Fruit fly (Drosophila melanogaster) whole organism, embryonic: ENCODE measurements around the gene Ufl1.

Source experiments
- BtbVII ChIP-seq: fragments of 200-800 bp; sonication (Bioruptor generic); optimal IDR thresholded peaks from 3 replicates; lab custom pipeline; 2017; ENCODE audit warnings: missing biosample characterization, mild to moderate bottlenecking, missing genetic modification characterization
- CG10979 ChIP-seq: fragments of 200-800 bp; sonication (Bioruptor generic); optimal IDR thresholded peaks from 2 replicates; lab custom pipeline; 2018; ENCODE audit warnings: missing biosample characterization, mild to moderate bottlenecking, missing genetic modification characterization, moderate library complexity
- CG11696 ChIP-seq: fragments of 200-800 bp; sonication (Bioruptor generic); IDR thresholded peaks from 2 replicates; pipeline ENCODE4 v1.3.6; 2022; ENCODE audit warnings: missing biosample characterization, missing genetic modification characterization
- CG11723 ChIP-seq: fragments of 200-800 bp; sonication (Bioruptor generic); optimal IDR thresholded peaks from 2 replicates; lab custom pipeline; 2017; ENCODE audit warnings: missing biosample characterization, mild to moderate bottlenecking, missing genetic modification characterization
- CG12219 ChIP-seq: fragments of 200-800 bp; sonication (Bioruptor generic); optimal IDR thresholded peaks from 3 replicates; lab custom pipeline; 2018; ENCODE audit warnings: missing biosample characterization, mild to moderate bottlenecking, missing genetic modification characterization
- CG14667 ChIP-seq: fragments of 200-800 bp; sonication (Bioruptor generic); IDR thresholded peaks from 2 replicates; pipeline ENCODE4 v1.3.6; 2022; ENCODE audit warnings: missing biosample characterization, missing genetic modification characterization
- CG14710 ChIP-seq: fragments of 200-800 bp; sonication (Bioruptor generic); optimal IDR thresholded peaks from 3 replicates; lab custom pipeline; 2019; ENCODE audit warnings: missing biosample characterization, mild to moderate bottlenecking, missing genetic modification characterization, moderate library complexity
- CG17186 ChIP-seq: fragments of 200-800 bp; sonication (Bioruptor generic); optimal IDR thresholded peaks from 3 replicates; lab custom pipeline; 2017; ENCODE audit warnings: missing biosample characterization, missing genetic modification reagents, missing genetic modification characterization
- CG17912 ChIP-seq: fragments of 200-800 bp; sonication (Bioruptor generic); optimal IDR thresholded peaks from 2 replicates; lab custom pipeline; 2018; ENCODE audit warnings: missing biosample characterization, mild to moderate bottlenecking, missing genetic modification characterization
- CG18764 ChIP-seq: fragments of 200-800 bp; sonication (Bioruptor generic); optimal IDR thresholded peaks from 3 replicates; lab custom pipeline; 2016; ENCODE audit warnings: missing biosample characterization, missing genetic modification characterization
- CG2116 ChIP-seq: fragments of 200-800 bp; sonication (Bioruptor generic); optimal IDR thresholded peaks from 3 replicates; lab custom pipeline; 2018; ENCODE audit warnings: missing biosample characterization, mild to moderate bottlenecking, missing genetic modification characterization
- CG2889 ChIP-seq: fragments of 200-800 bp; sonication (Bioruptor generic); IDR thresholded peaks from 3 replicates; pipeline ENCODE4 v1.3.6; 2022; ENCODE audit warnings: missing biosample characterization, missing genetic modification characterization
- CG3065 ChIP-seq: fragments of 200-800 bp; sonication (Bioruptor generic); optimal IDR thresholded peaks from 2 replicates; lab custom pipeline; 2016; ENCODE audit warnings: missing biosample characterization, missing genetic modification characterization
- CG32767 ChIP-seq: fragments of 200-800 bp; sonication (Bioruptor generic); IDR thresholded peaks from 2 replicates; pipeline ENCODE4 v1.3.6; 2022; ENCODE audit warnings: missing biosample characterization, missing genetic modification characterization
- CG3838 ChIP-seq: fragments of 200-800 bp; sonication (Bioruptor generic); optimal IDR thresholded peaks from 3 replicates; lab custom pipeline; 2016; ENCODE audit warnings: missing biosample characterization, missing genetic modification characterization
- CG3847 ChIP-seq: fragments of 200-800 bp; sonication (Bioruptor generic); IDR thresholded peaks from 2 replicates; pipeline ENCODE4 v1.3.6; 2022; ENCODE audit warnings: missing biosample characterization, missing genetic modification characterization
- CG4424 ChIP-seq: fragments of 200-800 bp; sonication (Bioruptor generic); optimal IDR thresholded peaks from 3 replicates; lab custom pipeline; 2016; ENCODE audit warnings: missing biosample characterization, missing genetic modification characterization
- CG7556 ChIP-seq: fragments of 200-800 bp; sonication (Bioruptor generic); optimal IDR thresholded peaks from 2 replicates; lab custom pipeline; 2017; ENCODE audit warnings: missing biosample characterization, mild to moderate bottlenecking, missing genetic modification characterization
- CG7745 ChIP-seq: fragments of 200-800 bp; sonication (Bioruptor generic); optimal IDR thresholded peaks from 2 replicates; lab custom pipeline; 2018; ENCODE audit warnings: missing biosample characterization, mild to moderate bottlenecking, missing genetic modification characterization, moderate library complexity
- CG7786 ChIP-seq: fragments of 200-800 bp; sonication (Bioruptor generic); optimal IDR thresholded peaks from 2 replicates; lab custom pipeline; 2016; ENCODE audit warnings: missing biosample characterization, missing genetic modification characterization
- CG8290 ChIP-seq, 3 experiments: fragments of 200-800 bp; sonication (Bioruptor generic); optimal IDR thresholded peaks; 2 replicates each; lab custom pipeline; 2016 to 2019; ENCODE audit warnings: missing biosample characterization in 3 of 3, missing genetic modification characterization in 3 of 3, mild to moderate bottlenecking in 2 of 3, moderate library complexity in 1 of 3
- CrebB ChIP-seq: fragments of 200-800 bp; sonication (Bioruptor generic); optimal IDR thresholded peaks from 3 replicates; lab custom pipeline; 2018; ENCODE audit warnings: missing biosample characterization, mild to moderate bottlenecking, missing genetic modification characterization
- Dip2 ChIP-seq: fragments of 200-800 bp; sonication (Bioruptor generic); IDR thresholded peaks from 2 replicates; pipeline ENCODE4 v1.3.6; 2022; ENCODE audit warnings: missing biosample characterization, missing genetic modification characterization
- Dp ChIP-seq: fragments of 200-800 bp; sonication (Bioruptor generic); optimal IDR thresholded peaks from 2 replicates; lab custom pipeline; 2018; ENCODE audit warnings: missing biosample characterization, mild to moderate bottlenecking, missing genetic modification characterization, moderate library complexity
- Fer3 ChIP-seq: fragments of 200-800 bp; sonication (Bioruptor generic); optimal IDR thresholded peaks from 2 replicates; lab custom pipeline; 2018; ENCODE audit warnings: missing biosample characterization, mild to moderate bottlenecking, missing genetic modification characterization, moderate library complexity
- Hey ChIP-seq: fragments of 200-800 bp; sonication (Bioruptor generic); optimal IDR thresholded peaks from 3 replicates; lab custom pipeline; 2018; ENCODE audit warnings: missing biosample characterization, mild to moderate bottlenecking, missing genetic modification characterization
- HmgZ ChIP-seq: fragments of 200-800 bp; sonication (Bioruptor generic); optimal IDR thresholded peaks from 2 replicates; lab custom pipeline; 2018; ENCODE audit warnings: missing biosample characterization, mild to moderate bottlenecking, missing genetic modification characterization
- Hmr ChIP-seq: fragments of 200-800 bp; sonication (Bioruptor generic); optimal IDR thresholded peaks from 3 replicates; lab custom pipeline; 2017; ENCODE audit warnings: mild to moderate bottlenecking, missing biosample characterization, missing genetic modification reagents, missing genetic modification characterization
- Myb ChIP-seq: fragments of 200-800 bp; sonication (Bioruptor generic); optimal IDR thresholded peaks from 2 replicates; lab custom pipeline; 2016; ENCODE audit warnings: missing biosample characterization, missing genetic modification characterization
- Stat92E ChIP-seq, 3 experiments: fragments of >200 bp in 2 of 3; fragments of 200-800 bp in 1 of 3; sonication (Bioruptor generic) in 1 of 3; optimal IDR thresholded peaks; 2 replicates each; lab custom pipeline; 2017 to 2019; ENCODE audit warnings: missing biosample characterization in 3 of 3, missing genetic modification characterization in 3 of 3, mild to moderate bottlenecking in 1 of 3, moderate library complexity in 1 of 3
- YL-1 ChIP-seq: fragments of 200-800 bp; sonication (Bioruptor generic); optimal IDR thresholded peaks from 3 replicates; lab custom pipeline; 2017; ENCODE audit warnings: missing biosample characterization, mild to moderate bottlenecking, missing genetic modification characterization
- ac ChIP-seq: fragments of 200-800 bp; sonication (Bioruptor generic); optimal IDR thresholded peaks from 3 replicates; lab custom pipeline; 2017; ENCODE audit warnings: missing biosample characterization, mild to moderate bottlenecking, missing genetic modification characterization
- cato ChIP-seq: fragments of 200-800 bp; sonication (Bioruptor generic); optimal IDR thresholded peaks from 2 replicates; lab custom pipeline; 2016; ENCODE audit warnings: missing biosample characterization, missing genetic modification characterization, borderline replicate concordance
- cg ChIP-seq: fragments of 200-800 bp; sonication (Bioruptor generic); optimal IDR thresholded peaks from 3 replicates; lab custom pipeline; 2019; ENCODE audit warnings: missing biosample characterization, mild to moderate bottlenecking, missing genetic modification characterization, moderate library complexity
- chif ChIP-seq, 2 experiments: fragments of 200-800 bp; sonication (Bioruptor generic); optimal IDR thresholded peaks; 3 replicates each; lab custom pipeline; 2016; ENCODE audit warnings: missing biosample characterization in 2 of 2, missing genetic modification characterization in 2 of 2
- dimm ChIP-seq: fragments of 200-800 bp; sonication (Bioruptor generic); IDR thresholded peaks from 2 replicates; pipeline ENCODE4 v1.3.6; 2022; ENCODE audit warnings: missing biosample characterization, missing genetic modification characterization
- dmrt99B ChIP-seq: fragments of 200-800 bp; sonication (Bioruptor generic); optimal IDR thresholded peaks from 2 replicates; lab custom pipeline; 2018; ENCODE audit warnings: missing biosample characterization, mild to moderate bottlenecking, missing genetic modification characterization, moderate library complexity
- gce ChIP-seq: fragments of 200-800 bp; sonication (Bioruptor generic); IDR thresholded peaks from 3 replicates; pipeline ENCODE4 v1.3.6; 2022; ENCODE audit warnings: missing biosample characterization, missing genetic modification characterization
- ham ChIP-seq: fragments of 200-800 bp; sonication (Bioruptor generic); IDR thresholded peaks from 2 replicates; pipeline ENCODE4 v1.3.6; 2022; ENCODE audit warnings: missing biosample characterization, missing genetic modification characterization
- inv ChIP-seq: fragments of 200-800 bp; sonication (Bioruptor generic); IDR thresholded peaks from 2 replicates; pipeline ENCODE4 v1.3.6; 2022; ENCODE audit warnings: missing biosample characterization, missing genetic modification characterization; ENCODE audit not compliant: partially characterized antibody
- lab ChIP-seq: fragments of 200-800 bp; sonication (Bioruptor generic); optimal IDR thresholded peaks from 3 replicates; lab custom pipeline; 2017; ENCODE audit warnings: missing biosample characterization, missing genetic modification characterization, mild to moderate bottlenecking, moderate library complexity, missing genetic modification reagents
- nerfin-2 ChIP-seq: fragments of 200-800 bp; sonication (Bioruptor generic); IDR thresholded peaks from 2 replicates; pipeline ENCODE4 v1.3.6; 2022; ENCODE audit warnings: missing biosample characterization, missing genetic modification characterization; ENCODE audit not compliant: partially characterized antibody
- phol ChIP-seq: fragments of 200-800 bp; sonication (Bioruptor generic); optimal IDR thresholded peaks from 3 replicates; lab custom pipeline; 2018; ENCODE audit warnings: missing biosample characterization, mild to moderate bottlenecking, missing genetic modification characterization, moderate library complexity
- ranshi ChIP-seq: fragments of 200-800 bp; sonication (Bioruptor generic); IDR thresholded peaks from 2 replicates; pipeline ENCODE4 v1.3.6; 2022; ENCODE audit warnings: missing biosample characterization, missing genetic modification characterization
- slbo ChIP-seq: fragments of 200-800 bp; sonication (Bioruptor generic); IDR thresholded peaks from 2 replicates; pipeline ENCODE4 v1.3.6; 2022; ENCODE audit warnings: missing biosample characterization, missing genetic modification characterization
- sna ChIP-seq: fragments of 200-800 bp; sonication (Bioruptor generic); IDR thresholded peaks from 2 replicates; pipeline ENCODE4 v1.3.6; 2022; ENCODE audit warnings: missing biosample characterization, missing genetic modification characterization; ENCODE audit not compliant: partially characterized antibody
- sqz ChIP-seq: fragments of 200-800 bp; sonication (Bioruptor generic); optimal IDR thresholded peaks from 3 replicates; lab custom pipeline; 2018; ENCODE audit warnings: missing biosample characterization, mild to moderate bottlenecking, missing genetic modification characterization
- stc ChIP-seq: fragments of 200-800 bp; sonication (Bioruptor generic); IDR thresholded peaks from 2 replicates; pipeline ENCODE4 v1.3.6; 2022; ENCODE audit warnings: missing biosample characterization, missing genetic modification characterization
- usp ChIP-seq: fragments of >200 bp; optimal IDR thresholded peaks from 2 replicates; lab custom pipeline; 2017; ENCODE audit warnings: missing biosample characterization, missing genetic modification characterization
- zfh1 ChIP-seq: fragments of 200-800 bp; sonication (Bioruptor generic); IDR thresholded peaks from 3 replicates; pipeline ENCODE4 v1.3.6; 2022; ENCODE audit warnings: missing biosample characterization, missing genetic modification characterization

Gene Ufl1

dm6 chr3R:7085455-7085854 is 11.2 kb upstream of the Ufl1 start (continued):
- no peak for TF ChIP-seq CG2889
- no peak for TF ChIP-seq dimm (GFP tag; lab: Robert Waterston, UW)
- no peak for TF ChIP-seq Hmr
- TF ChIP-seq CG18764 (GFP tag; lab: Kevin White, UChicago): no peak
- peak; percentile 0 for TF ChIP-seq CrebB (tag; lab: Kevin White, UChicago)
- TF ChIP-seq CG3838 (GFP tag; lab: Kevin White, UChicago): no peak
- TF ChIP-seq CG14710 (tag; lab: Kevin White, UChicago): no peak
- peak; percentile 1 for TF ChIP-seq HmgZ
- no peak for TF ChIP-seq CG10979 (tag; lab: Kevin White, UChicago)
- TF ChIP-seq CG2116 (GFP tag; lab: Kevin White, UChicago): no peak
- TF ChIP-seq CG11723 (GFP tag; lab: Kevin White, UChicago): no peak
- no peak for TF ChIP-seq sqz (GFP tag; lab: Kevin White, UChicago)
- peak; percentile 84 for TF ChIP-seq cg (GFP tag; lab: Kevin White, UChicago)
- TF ChIP-seq YL-1 (GFP tag; lab: Kevin White, UChicago): peak; percentile 4
- no peak for TF ChIP-seq dmrt99B
- peak; percentile 80 for TF ChIP-seq Myb (GFP tag; lab: Kevin White, UChicago)
- TF ChIP-seq CG12219 (GFP tag; lab: Kevin White, UChicago): no peak
- peak; percentile 78 for TF ChIP-seq Dp (GFP tag; lab: Kevin White, UChicago)
- TF ChIP-seq CG17186 (GFP tag; lab: Kevin White, UChicago): no peak
- no peak for TF ChIP-seq ac (GFP tag; lab: Kevin White, UChicago)
- 0 out of 2 replicates have a peak, but pooled peaks have one; percentile 35 for TF ChIP-seq CG3847 (GFP tag; lab: Robert Waterston, UW)
- no peak for TF ChIP-seq Stat92E (GFP tag; optimal IDR thresholded peaks at IDR 0.05; lab: Kevin White, UChicago)
- TF ChIP-seq lab: no peak
- TF ChIP-seq CG7786 (GFP tag; lab: Kevin White, UChicago): no peak
- TF ChIP-seq Hey: no peak
- TF ChIP-seq ham (GFP tag; lab: Robert Waterston, UW): no peak
- TF ChIP-seq CG3065 (GFP tag; lab: Kevin White, UChicago): no peak
- TF ChIP-seq Dip2 (GFP tag; lab: Robert Waterston, UW): no peak
- no peak for TF ChIP-seq stc (GFP tag; lab: Robert Waterston, UW)
- TF ChIP-seq CG7745 (tag; lab: Kevin White, UChicago): no peak
- no peak for TF ChIP-seq usp (GFP tag; lab: Kevin White, UChicago)
- TF ChIP-seq BtbVII (GFP tag; lab: Kevin White, UChicago): no peak
- TF ChIP-seq ranshi (GFP tag; lab: Robert Waterston, UW): peak; percentile 39; the same call in 1 of the 2 replicates
- TF ChIP-seq CG11696: no peak
- no peak for TF ChIP-seq gce (GFP tag; lab: Robert Waterston, UW)
- no peak for TF ChIP-seq nerfin-2 (GFP tag; lab: Robert Waterston, UW)
- TF ChIP-seq CG17912 (GFP tag; lab: Kevin White, UChicago): no peak
- no peak for TF ChIP-seq cato (GFP tag; lab: Kevin White, UChicago)
- no peak for TF ChIP-seq CG8290 (GFP tag; optimal IDR thresholded peaks at IDR 0.05; lab: Kevin White, UChicago)
- TF ChIP-seq CG8290 (tag; optimal IDR thresholded peaks at IDR 0.05; lab: Kevin White, UChicago): no peak
- no peak for TF ChIP-seq chif (GFP tag; optimal IDR thresholded peaks at IDR 0.05; lab: Kevin White, UChicago)
- TF ChIP-seq CG4424 (GFP tag; lab: Kevin White, UChicago): no peak
- no peak for TF ChIP-seq inv (GFP tag; lab: Robert Waterston, UW)
- no peak for TF ChIP-seq Fer3 (tag; lab: Kevin White, UChicago)
- peak; percentile 5; the same call in 1 of the 3 replicates for TF ChIP-seq zfh1 (GFP tag; lab: Robert Waterston, UW)
- TF ChIP-seq sna (GFP tag; lab: Robert Waterston, UW): no peak
- TF ChIP-seq CG14667 (GFP tag; lab: Robert Waterston, UW): no peak
- TF ChIP-seq CG7556 (GFP tag; lab: Kevin White, UChicago): no peak
- TF ChIP-seq phol (tag; lab: Kevin White, UChicago): no peak
- TF ChIP-seq CG32767 (GFP tag; lab: Robert Waterston, UW): peak; percentile 41; the same call in 1 of the 2 replicates
- TF ChIP-seq slbo (GFP tag; lab: Robert Waterston, UW): 0 out of 2 replicates have a peak, but pooled peaks have one; percentile 15
